Worm (Caenorhabditis elegans) whole organism, late embryonic: ENCODE results near the gene magu-2.

Experiments
- K02D7.2 ChIP-seq: sonication (generic microtip); optimal IDR thresholded peaks from 2 replicates; lab custom pipeline; 2017; ENCODE audit warnings: mild to moderate bottlenecking, missing genetic modification characterization, missing compliant biosample characterization
- ceh-22 ChIP-seq: sonication (generic microtip); optimal IDR thresholded peaks from 2 replicates; lab custom pipeline; 2017; ENCODE audit warnings: missing biosample characterization, missing genetic modification characterization
- dmd-4 ChIP-seq: sonication (generic microtip); optimal IDR thresholded peaks from 2 replicates; lab custom pipeline; 2016; ENCODE audit warnings: borderline replicate concordance, missing genetic modification characterization, missing compliant biosample characterization
- nhr-11 ChIP-seq: fragments of 150-350 bp; optimal IDR thresholded peaks from 2 replicates; lab custom pipeline; 2014; ENCODE audit warnings: missing biosample characterization, missing genetic modification characterization
- pag-3 ChIP-seq: sonication (generic microtip); optimal IDR thresholded peaks from 2 replicates; lab custom pipeline; 2016; ENCODE audit warnings: missing compliant biosample characterization, missing genetic modification characterization, borderline replicate concordance
- pha-4 ChIP-seq: fragments of 150-350 bp; optimal IDR thresholded peaks from 2 replicates; lab custom pipeline; 2018; ENCODE audit warnings: missing biosample characterization, missing genetic modification reagents, missing genetic modification characterization
- ttx-3 ChIP-seq: sonication (generic microtip); optimal IDR thresholded peaks from 2 replicates; lab custom pipeline; 2016; ENCODE audit warnings: missing genetic modification reagents, missing genetic modification characterization, missing compliant biosample characterization

ce11 chrV:8781164-8781563 lies 19.7 kb downstream of the magu-2 start:
- TF ChIP-seq dmd-4 (no peak), ceh-22 (tag; lab: Kevin White, UChicago) (no peak), nhr-11 (tag; lab: Kevin White, UChicago) (no peak), ttx-3 (no peak), pha-4 (tag; lab: Kevin White, UChicago) (no peak), K02D7.2 (tag; lab: Kevin White, UChicago) (no peak), pag-3 (tag; lab: Kevin White, UChicago) (no peak)
